Fruit fly (Drosophila melanogaster) whole organism, wandering third instar larva: Measurements from ENCODE around the gene CG11398.

Experiments
- Abd-B ChIP-seq: fragments of >200 bp; optimal IDR thresholded peaks from 2 replicates; lab custom pipeline; 2017; ENCODE audit warnings: missing biosample characterization, missing genetic modification characterization
- Hnf4 ChIP-seq: fragments of 200-800 bp; sonication (Bioruptor generic); optimal IDR thresholded peaks from 2 replicates; lab custom pipeline; 2016; ENCODE audit warnings: missing biosample characterization, mild to moderate bottlenecking, missing genetic modification characterization
- Jra ChIP-seq: sonication (Bioruptor generic); optimal IDR thresholded peaks from 2 replicates; lab custom pipeline; 2016; ENCODE audit warnings: missing biosample characterization, missing genetic modification characterization
- br ChIP-seq: fragments of 200-800 bp; sonication (Bioruptor generic); optimal IDR thresholded peaks from 2 replicates; lab custom pipeline; 2016; ENCODE audit warnings: missing biosample characterization, missing genetic modification characterization
- dmrt93B ChIP-seq: fragments of 200-800 bp; sonication (Bioruptor generic); optimal IDR thresholded peaks from 2 replicates; lab custom pipeline; 2018; ENCODE audit warnings: missing biosample characterization, mild to moderate bottlenecking, missing genetic modification characterization
- jim ChIP-seq: fragments of 175-275, 200-325 bp; sonication (Bioruptor generic); optimal IDR thresholded peaks from 2 replicates; lab custom pipeline; 2016; ENCODE audit warnings: missing biosample characterization, mild to moderate bottlenecking, missing genetic modification characterization
- lola ChIP-seq: fragments of >200 bp; optimal IDR thresholded peaks from 2 replicates; lab custom pipeline; 2017; ENCODE audit warnings: missing biosample characterization, missing genetic modification characterization
- psq ChIP-seq: fragments of 200-800 bp; sonication (Bioruptor generic); optimal IDR thresholded peaks from 3 replicates; lab custom pipeline; 2017; ENCODE audit warnings: missing biosample characterization, mild to moderate bottlenecking, missing genetic modification characterization, moderate library complexity
- rgr ChIP-seq: fragments of 200-800 bp; sonication (Bioruptor generic); optimal IDR thresholded peaks from 3 replicates; lab custom pipeline; 2016; ENCODE audit warnings: missing biosample characterization, mild to moderate bottlenecking, missing genetic modification characterization
- usp ChIP-seq: fragments of >200 bp; optimal IDR thresholded peaks from 2 replicates; lab custom pipeline; 2017; ENCODE audit warnings: missing biosample characterization, missing genetic modification characterization

- TF ChIP-seq Jra (GFP tag; lab: Kevin White, UChicago) (no peak), psq (GFP tag; lab: Kevin White, UChicago) (no peak), jim (GFP tag; lab: Kevin White, UChicago) (no peak), Abd-B (GFP tag; lab: Kevin White, UChicago) (no peak), br (no peak), rgr (GFP tag; lab: Kevin White, UChicago) (no peak), usp (GFP tag; lab: Kevin White, UChicago) (no peak), dmrt93B (no peak), Hnf4 (GFP tag; lab: Kevin White, UChicago) (no peak), lola (GFP tag; lab: Kevin White, UChicago) (no peak)
These were observed 35.1 kb downstream of the CG11398 start, which contains the start of gene CG11379 for dm6 chrX:1179865-1180264.
